Worm (Caenorhabditis elegans) whole organism, mixed stage, embryonic: ENCODE measurements around the gene C50H11.8.

Source experiments
- bed-3 ChIP-seq: fragments of 200-800 bp; sonication (Bioruptor generic); optimal IDR thresholded peaks from 3 replicates; lab custom pipeline; 2018; ENCODE audit warnings: mild to moderate bottlenecking, missing genetic modification characterization, moderate library complexity, missing compliant biosample characterization
- ces-1 ChIP-seq: fragments of 150-350 bp; optimal IDR thresholded peaks from 2 replicates; lab custom pipeline; 2014; ENCODE audit warnings: missing biosample characterization, missing genetic modification reagents, missing genetic modification characterization
- elt-1 ChIP-seq: sonication (generic microtip); optimal IDR thresholded peaks from 2 replicates; lab custom pipeline; 2017; ENCODE audit warnings: missing genetic modification characterization, mild to moderate bottlenecking, missing compliant biosample characterization, antibody characterized with exemption, moderate library complexity, borderline replicate concordance; ENCODE audit not compliant: insufficient read depth
- mls-2 ChIP-seq: sonication (generic microtip); optimal IDR thresholded peaks from 2 replicates; lab custom pipeline; 2016; ENCODE audit warnings: mild to moderate bottlenecking, missing genetic modification characterization, moderate library complexity, missing compliant biosample characterization
- nhr-237 ChIP-seq: fragments of 150-350 bp; optimal IDR thresholded peaks from 2 replicates; lab custom pipeline; 2014; ENCODE audit warnings: missing biosample characterization, missing genetic modification characterization

- TF ChIP-seq nhr-237 (tag; lab: Kevin White, UChicago), result no peak
- TF ChIP-seq ces-1 (GFP tag; lab: Kevin White, UChicago), result no peak
- TF ChIP-seq elt-1 (tag; lab: Kevin White, UChicago), result no peak
- no peak for TF ChIP-seq bed-3 (GFP tag; lab: Kevin White, UChicago)
- no peak for TF ChIP-seq mls-2
These were observed 31.9 kb downstream of the C50H11.8 start, which contains the start of gene srt-8 for ce11 chrV:3086260-3086659.
